Fruit fly (Drosophila melanogaster) whole organism, embryonic: Measurements from ENCODE around the gene CG15914.

ENCODE experiments used
- Antp ChIP-seq: fragments of 200-800 bp; sonication (Bioruptor generic); optimal IDR thresholded peaks from 3 replicates; lab custom pipeline; 2016; ENCODE audit warnings: missing biosample characterization, missing genetic modification characterization
- Blimp-1 ChIP-seq: fragments of 200-800 bp; sonication (Bioruptor generic); optimal IDR thresholded peaks from 3 replicates; lab custom pipeline; 2018; ENCODE audit warnings: missing biosample characterization, missing genetic modification characterization, mild to moderate bottlenecking, moderate library complexity, missing genetic modification reagents
- C15 ChIP-seq: fragments of 200-800 bp; sonication (Bioruptor generic); IDR thresholded peaks from 3 replicates; pipeline ENCODE4 v1.3.6; 2022; ENCODE audit warnings: missing biosample characterization, missing genetic modification characterization
- CG10209 ChIP-seq: fragments of 200-800 bp; sonication (Bioruptor generic); optimal IDR thresholded peaks from 3 replicates; lab custom pipeline; 2017; ENCODE audit warnings: missing biosample characterization, mild to moderate bottlenecking, missing genetic modification characterization, missing genetic modification reagents
- CG12071 ChIP-seq: fragments of 200-800 bp; sonication (Bioruptor generic); optimal IDR thresholded peaks from 3 replicates; lab custom pipeline; 2018; ENCODE audit warnings: missing biosample characterization, mild to moderate bottlenecking, missing genetic modification characterization
- CG1529 ChIP-seq: fragments of 200-800 bp; sonication (Bioruptor generic); optimal IDR thresholded peaks from 3 replicates; lab custom pipeline; 2018; ENCODE audit warnings: missing biosample characterization, missing genetic modification characterization
- CG15479 ChIP-seq: fragments of 200-800 bp; sonication (Bioruptor generic); optimal IDR thresholded peaks from 3 replicates; lab custom pipeline; 2019; ENCODE audit warnings: missing biosample characterization, mild to moderate bottlenecking, missing genetic modification characterization, moderate library complexity
- CG15514 ChIP-seq: fragments of 200-800 bp; sonication (Bioruptor generic); optimal IDR thresholded peaks from 3 replicates; lab custom pipeline; 2017; ENCODE audit warnings: missing biosample characterization, missing genetic modification characterization, mild to moderate bottlenecking, moderate library complexity, missing genetic modification reagents
- CG1832 ChIP-seq: fragments of 200-800 bp; sonication (Bioruptor generic); optimal IDR thresholded peaks from 2 replicates; lab custom pipeline; 2017; ENCODE audit warnings: missing biosample characterization, mild to moderate bottlenecking, missing genetic modification characterization, inconsistent platforms
- CG2116 ChIP-seq: fragments of 200-800 bp; sonication (Bioruptor generic); optimal IDR thresholded peaks from 3 replicates; lab custom pipeline; 2018; ENCODE audit warnings: missing biosample characterization, mild to moderate bottlenecking, missing genetic modification characterization
- CG30020 ChIP-seq: fragments of 200-800 bp; optimal IDR thresholded peaks from 2 replicates; lab custom pipeline; 2019; ENCODE audit warnings: missing biosample characterization, mild to moderate bottlenecking, missing genetic modification characterization, moderate library complexity
- CG33213 ChIP-seq: fragments of 200-800 bp; sonication (Bioruptor generic); optimal IDR thresholded peaks from 3 replicates; lab custom pipeline; 2016; ENCODE audit warnings: missing biosample characterization, missing genetic modification characterization
- CG3407 ChIP-seq: fragments of 200-800 bp; sonication (Bioruptor generic); optimal IDR thresholded peaks from 2 replicates; lab custom pipeline; 2018; ENCODE audit warnings: missing biosample characterization, mild to moderate bottlenecking, missing genetic modification characterization
- CG3838 ChIP-seq: fragments of 200-800 bp; sonication (Bioruptor generic); optimal IDR thresholded peaks from 3 replicates; lab custom pipeline; 2016; ENCODE audit warnings: missing biosample characterization, missing genetic modification characterization
- CG3995 ChIP-seq: fragments of 200-800 bp; sonication (Bioruptor generic); optimal IDR thresholded peaks from 3 replicates; lab custom pipeline; 2016; ENCODE audit warnings: missing biosample characterization, missing genetic modification characterization
- CG6254 ChIP-seq: fragments of 200-800 bp; sonication (Bioruptor generic); optimal IDR thresholded peaks from 3 replicates; lab custom pipeline; 2017; ENCODE audit warnings: mild to moderate bottlenecking, missing biosample characterization, missing genetic modification reagents, missing genetic modification characterization
- CG6813 ChIP-seq: fragments of 200-800 bp; sonication (Bioruptor generic); optimal IDR thresholded peaks from 2 replicates; lab custom pipeline; 2017; ENCODE audit warnings: missing biosample characterization, missing genetic modification characterization, mild to moderate bottlenecking, moderate library complexity, missing genetic modification reagents
- CG8359 ChIP-seq: fragments of 200-800 bp; sonication (Bioruptor generic); optimal IDR thresholded peaks from 2 replicates; lab custom pipeline; 2017; ENCODE audit warnings: missing biosample characterization, mild to moderate bottlenecking, missing genetic modification characterization, borderline replicate concordance
- CG9215 ChIP-seq: fragments of 200-800 bp; sonication (Bioruptor generic); IDR thresholded peaks from 2 replicates; pipeline ENCODE4 v1.3.6; 2022; ENCODE audit warnings: missing biosample characterization, missing genetic modification characterization
- CHES-1-like ChIP-seq: fragments of 200-800 bp; sonication (Bioruptor generic); optimal IDR thresholded peaks from 2 replicates; lab custom pipeline; 2016; ENCODE audit warnings: missing biosample characterization, missing genetic modification characterization
- Doc2 ChIP-seq: fragments of 200-800 bp; sonication (Bioruptor generic); IDR thresholded peaks from 2 replicates; pipeline ENCODE4 v1.3.6; 2022; ENCODE audit warnings: missing biosample characterization, missing genetic modification characterization
- Fer3 ChIP-seq: fragments of 200-800 bp; sonication (Bioruptor generic); optimal IDR thresholded peaks from 2 replicates; lab custom pipeline; 2018; ENCODE audit warnings: missing biosample characterization, mild to moderate bottlenecking, missing genetic modification characterization, moderate library complexity
- H15 ChIP-seq: fragments of 200-800 bp; sonication (Bioruptor generic); IDR thresholded peaks from 3 replicates; pipeline ENCODE4 v1.3.6; 2022; ENCODE audit warnings: missing biosample characterization, missing genetic modification characterization
- Hmx ChIP-seq: fragments of 200-800 bp; sonication (Bioruptor generic); optimal IDR thresholded peaks from 2 replicates; lab custom pipeline; 2016; ENCODE audit warnings: missing biosample characterization, missing genetic modification characterization
- Hr51 ChIP-seq, 2 experiments: fragments of 200-800 bp; sonication (Bioruptor generic); optimal IDR thresholded peaks; 2 replicates in 1 of 2; 3 replicates in 1 of 2; lab custom pipeline; 2016 to 2018; ENCODE audit warnings: missing biosample characterization in 2 of 2, missing genetic modification characterization in 2 of 2, mild to moderate bottlenecking in 1 of 2, moderate library complexity in 1 of 2
- Hr78 ChIP-seq, 2 experiments: fragments of 200-800 bp in 1 of 2; fragments of >200 bp in 1 of 2; sonication (Bioruptor generic) in 1 of 2; optimal IDR thresholded peaks; 2 replicates each; lab custom pipeline; 2017 to 2019; ENCODE audit warnings: missing biosample characterization in 2 of 2, missing genetic modification characterization in 2 of 2, mild to moderate bottlenecking in 1 of 2, moderate library complexity in 1 of 2
- Jarid2 ChIP-seq: fragments of 200-800 bp; sonication (Bioruptor generic); optimal IDR thresholded peaks from 3 replicates; lab custom pipeline; 2017; ENCODE audit warnings: mild to moderate bottlenecking, missing biosample characterization, missing genetic modification reagents, missing genetic modification characterization
- Lpt ChIP-seq: fragments of >200 bp; optimal IDR thresholded peaks from 2 replicates; lab custom pipeline; 2018; ENCODE audit warnings: missing biosample characterization, missing genetic modification characterization
- NfI ChIP-seq: fragments of 200-800 bp; sonication (Bioruptor generic); optimal IDR thresholded peaks from 3 replicates; lab custom pipeline; 2018; ENCODE audit warnings: missing biosample characterization, mild to moderate bottlenecking, missing genetic modification characterization, moderate library complexity
- Optix ChIP-seq: fragments of 200-800 bp; sonication (Bioruptor generic); IDR thresholded peaks from 3 replicates; pipeline ENCODE4 v1.3.6; 2022; ENCODE audit warnings: missing biosample characterization, missing genetic modification characterization
- Ravus ChIP-seq: fragments of 200-800 bp; sonication (Bioruptor generic); IDR thresholded peaks from 2 replicates; pipeline ENCODE4 v1.3.6; 2022; ENCODE audit warnings: missing biosample characterization, missing genetic modification characterization
- Rfx ChIP-seq: fragments of 200-800 bp; sonication (Bioruptor generic); IDR thresholded peaks from 2 replicates; pipeline ENCODE4 v1.3.6; 2022; ENCODE audit warnings: missing biosample characterization, missing genetic modification characterization
- Sox102F ChIP-seq: fragments of 200-800 bp; sonication (Bioruptor generic); optimal IDR thresholded peaks from 2 replicates; lab custom pipeline; 2018; ENCODE audit warnings: missing biosample characterization, mild to moderate bottlenecking, missing genetic modification characterization, moderate library complexity
- danr ChIP-seq: fragments of 200-800 bp; sonication (Bioruptor generic); IDR thresholded peaks from 2 replicates; pipeline ENCODE4 v1.3.6; 2022; ENCODE audit warnings: missing biosample characterization, missing genetic modification characterization
- dmrt99B ChIP-seq: fragments of 200-800 bp; sonication (Bioruptor generic); optimal IDR thresholded peaks from 2 replicates; lab custom pipeline; 2018; ENCODE audit warnings: missing biosample characterization, mild to moderate bottlenecking, missing genetic modification characterization, moderate library complexity
- ham ChIP-seq: fragments of 200-800 bp; sonication (Bioruptor generic); IDR thresholded peaks from 2 replicates; pipeline ENCODE4 v1.3.6; 2022; ENCODE audit warnings: missing biosample characterization, missing genetic modification characterization
- maf-S ChIP-seq: fragments of 200-800 bp; sonication (Bioruptor generic); optimal IDR thresholded peaks from 2 replicates; lab custom pipeline; 2016; ENCODE audit warnings: missing biosample characterization, missing genetic modification characterization
- oc ChIP-seq: fragments of 200-800 bp; sonication (Bioruptor generic); optimal IDR thresholded peaks from 2 replicates; lab custom pipeline; 2018; ENCODE audit warnings: missing biosample characterization, mild to moderate bottlenecking, missing genetic modification characterization, moderate library complexity
- pho ChIP-seq: fragments of 200-800 bp; sonication (Bioruptor generic); optimal IDR thresholded peaks from 2 replicates; lab custom pipeline; 2016; ENCODE audit warnings: missing biosample characterization, missing genetic modification characterization
- prd ChIP-seq, 3 experiments: fragments of >200 bp in 2 of 3; fragments of 200-800 bp in 1 of 3; sonication (Bioruptor generic) in 1 of 3; optimal IDR thresholded peaks in 2 of 3; IDR thresholded peaks in 1 of 3; 2 replicates in 2 of 3; 3 replicates in 1 of 3; pipeline versions ENCODE4 v1.3.6 to Lab custom; 2017 to 2022; ENCODE audit warnings: missing biosample characterization in 1 of 3, missing genetic modification characterization in 1 of 3
- ro ChIP-seq: fragments of 200-800 bp; sonication (Bioruptor generic); IDR thresholded peaks from 2 replicates; pipeline ENCODE4 v1.3.6; 2022; ENCODE audit warnings: missing biosample characterization, missing genetic modification characterization
- sim ChIP-seq: fragments of 200-800 bp; sonication (Bioruptor generic); IDR thresholded peaks from 2 replicates; pipeline ENCODE4 v1.3.6; 2022; ENCODE audit warnings: missing biosample characterization, missing genetic modification characterization
- sqz ChIP-seq: fragments of 200-800 bp; sonication (Bioruptor generic); optimal IDR thresholded peaks from 3 replicates; lab custom pipeline; 2018; ENCODE audit warnings: missing biosample characterization, mild to moderate bottlenecking, missing genetic modification characterization
- stwl ChIP-seq: fragments of 200-800 bp; sonication (Bioruptor generic); optimal IDR thresholded peaks from 3 replicates; lab custom pipeline; 2018; ENCODE audit warnings: missing biosample characterization, mild to moderate bottlenecking, missing genetic modification characterization, moderate library complexity
- tll ChIP-seq, 2 experiments: fragments of 200-800 bp in 1 of 2; fragments of >200 bp in 1 of 2; sonication (Bioruptor generic) in 1 of 2; optimal IDR thresholded peaks; 2 replicates each; lab custom pipeline; 2017 to 2019; ENCODE audit warnings: missing biosample characterization in 2 of 2, missing genetic modification characterization in 2 of 2, mild to moderate bottlenecking in 1 of 2, moderate library complexity in 1 of 2
- wor ChIP-seq: fragments of 200-800 bp; sonication (Bioruptor generic); IDR thresholded peaks from 2 replicates; pipeline ENCODE4 v1.3.6; 2022; ENCODE audit warnings: missing biosample characterization, missing genetic modification characterization
- zen2 ChIP-seq: fragments of 200-800 bp; sonication (Bioruptor generic); IDR thresholded peaks from 3 replicates; pipeline ENCODE4 v1.3.6; 2022; ENCODE audit warnings: missing biosample characterization, missing genetic modification characterization; ENCODE audit not compliant: partially characterized antibody

Gene CG15914

DNA sequence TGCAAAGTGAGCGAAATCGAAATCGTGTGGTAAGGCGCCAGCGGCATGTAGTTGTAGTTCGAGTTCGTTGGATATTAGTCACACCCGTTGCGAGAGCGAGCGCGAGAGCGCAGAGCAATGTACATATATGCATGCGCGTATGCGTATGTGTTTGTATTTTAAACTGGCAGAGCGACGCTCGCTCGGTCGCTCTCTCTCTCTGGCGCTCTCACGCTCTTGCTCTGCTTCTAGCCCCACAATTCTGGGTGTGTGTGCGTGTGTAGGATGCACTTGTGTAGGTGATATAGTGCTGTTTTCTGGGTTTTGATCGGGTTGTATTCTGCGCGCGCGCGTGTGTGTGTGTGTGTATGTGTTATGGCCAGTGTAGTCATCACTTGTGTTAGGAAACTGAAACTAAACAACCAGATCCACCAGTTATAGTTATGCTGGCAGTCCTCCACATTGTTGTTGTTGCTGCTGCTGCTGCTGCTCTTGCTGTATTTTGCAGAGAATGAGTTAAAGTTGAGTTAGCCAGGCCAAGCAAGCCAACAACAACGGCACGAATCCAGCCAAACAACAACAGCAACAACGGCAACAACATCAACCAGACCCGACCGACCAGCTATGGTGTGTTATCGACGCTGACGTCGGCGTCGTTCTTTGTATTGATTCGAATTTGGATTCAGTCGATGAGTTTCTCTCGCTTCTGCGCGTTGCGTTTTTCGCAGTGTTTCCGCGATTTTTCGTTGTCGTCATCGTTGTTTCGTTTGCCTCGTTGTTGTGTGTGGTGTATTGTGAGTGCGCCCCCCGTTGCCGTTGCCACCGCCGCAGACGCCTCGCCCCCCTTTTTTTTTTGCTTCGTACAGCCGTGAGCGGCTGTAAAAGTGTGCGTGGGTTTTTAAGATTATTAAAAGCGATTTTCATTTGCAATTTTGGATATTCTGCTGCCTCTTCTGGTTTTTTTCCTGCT, 41.3 kb upstream of the CG15914 start (continued):
- TF ChIP-seq ro (GFP tag; lab: Robert Waterston, UW) (no peak), Rfx (peak; percentile 51), Fer3 (tag; lab: Kevin White, UChicago) (no peak), stwl (tag; lab: Kevin White, UChicago) (no peak), zen2 (GFP tag; lab: Robert Waterston, UW) (peak; percentile 45; the same call in 2 of the 3 replicates), CG1832 (no peak), sqz (GFP tag; lab: Kevin White, UChicago) (peak; percentile 44), H15 (GFP tag; lab: Robert Waterston, UW) (no peak), CG3407 (GFP tag; lab: Kevin White, UChicago) (no peak), CG15479 (GFP tag; lab: Kevin White, UChicago) (no peak), CG10209 (GFP tag; lab: Kevin White, UChicago) (no peak), tll (GFP tag; optimal IDR thresholded peaks at IDR 0.05; lab: Kevin White, UChicago) (no peak), Optix (GFP tag; lab: Robert Waterston, UW) (no peak), ham (GFP tag; lab: Robert Waterston, UW) (no peak), oc (tag; lab: Kevin White, UChicago) (no peak), Ravus (no peak), Lpt (GFP tag; lab: Kevin White, UChicago) (no peak), danr (GFP tag; lab: Robert Waterston, UW) (no peak), CG1529 (no peak), C15 (GFP tag; lab: Robert Waterston, UW) (no peak), wor (GFP tag; lab: Robert Waterston, UW) (no peak), CG3995 (GFP tag; lab: Kevin White, UChicago) (no peak), Antp (GFP tag; lab: Kevin White, UChicago) (no peak), Jarid2 (GFP tag; lab: Kevin White, UChicago) (peak; percentile 49), CG6813 (GFP tag; lab: Kevin White, UChicago) (no peak), CHES-1-like (no peak), CG15514 (GFP tag; lab: Kevin White, UChicago) (peak; percentile 30), sim (GFP tag; lab: Robert Waterston, UW) (no peak), NfI (GFP tag; lab: Kevin White, UChicago) (no peak), CG3838 (GFP tag; lab: Kevin White, UChicago) (no peak), CG30020 (tag; lab: Kevin White, UChicago) (no peak), CG12071 (no peak), Hr51 (GFP tag; optimal IDR thresholded peaks at IDR 0.05; lab: Kevin White, UChicago) (no peak), Sox102F (GFP tag; lab: Kevin White, UChicago) (no peak), CG2116 (GFP tag; lab: Kevin White, UChicago) (no peak), Hmx (GFP tag; lab: Kevin White, UChicago) (no peak), Hr78 (GFP tag; optimal IDR thresholded peaks at IDR 0.05; lab: Kevin White, UChicago) (peak in 1 of 2 experiments; percentile 21), Blimp-1 (GFP tag; lab: Kevin White, UChicago) (no peak), CG8359 (GFP tag; lab: Kevin White, UChicago) (peak; percentile 17), maf-S (GFP tag; lab: Kevin White, UChicago) (no peak), prd (optimal IDR thresholded peaks at IDR 0.05; lab: Kevin White, UChicago) (no peak), prd (GFP tag; IDR thresholded peaks at IDR 0.05; lab: Robert Waterston, UW) (0 out of 3 replicates have a peak, but pooled peaks have one; percentile 16), CG33213 (GFP tag; lab: Kevin White, UChicago) (no peak), CG9215 (GFP tag; lab: Robert Waterston, UW) (no peak), Doc2 (no peak), CG6254 (GFP tag; lab: Kevin White, UChicago) (no peak), dmrt99B (tag; lab: Kevin White, UChicago) (no peak), pho (GFP tag; lab: Kevin White, UChicago) (no peak)
